Fruit fly (Drosophila melanogaster) whole organism, embryonic: ENCODE results near the gene CG7006.

Experiments used
- ATbp ChIP-seq: fragments of 200-800 bp; sonication (Bioruptor generic); optimal IDR thresholded peaks from 2 replicates; lab custom pipeline; 2017; ENCODE audit warnings: missing biosample characterization, mild to moderate bottlenecking, missing genetic modification characterization, missing genetic modification reagents
- Bdp1 ChIP-seq: fragments of 200-800 bp; sonication (Bioruptor generic); optimal IDR thresholded peaks from 3 replicates; lab custom pipeline; 2016; ENCODE audit warnings: missing biosample characterization, missing genetic modification characterization
- Blimp-1 ChIP-seq: fragments of 200-800 bp; sonication (Bioruptor generic); optimal IDR thresholded peaks from 3 replicates; lab custom pipeline; 2018; ENCODE audit warnings: missing biosample characterization, missing genetic modification characterization, mild to moderate bottlenecking, moderate library complexity, missing genetic modification reagents
- C15 ChIP-seq: fragments of 200-800 bp; sonication (Bioruptor generic); IDR thresholded peaks from 3 replicates; pipeline ENCODE4 v1.3.6; 2022; ENCODE audit warnings: missing biosample characterization, missing genetic modification characterization
- CG10979 ChIP-seq: fragments of 200-800 bp; sonication (Bioruptor generic); optimal IDR thresholded peaks from 2 replicates; lab custom pipeline; 2018; ENCODE audit warnings: missing biosample characterization, mild to moderate bottlenecking, missing genetic modification characterization, moderate library complexity
- CG11398 ChIP-seq: fragments of 200-800 bp; sonication (Bioruptor generic); optimal IDR thresholded peaks from 2 replicates; lab custom pipeline; 2016; ENCODE audit warnings: missing biosample characterization, missing genetic modification characterization
- CG13424 ChIP-seq: fragments of 200-800 bp; sonication (Bioruptor generic); optimal IDR thresholded peaks from 2 replicates; lab custom pipeline; 2019; ENCODE audit warnings: missing biosample characterization, mild to moderate bottlenecking, missing genetic modification characterization, moderate library complexity
- CG14014 ChIP-seq: fragments of 200-800 bp; sonication (Bioruptor generic); IDR thresholded peaks from 2 replicates; pipeline ENCODE4 v1.3.6; 2022; ENCODE audit warnings: missing biosample characterization, missing genetic modification characterization
- CG14710 ChIP-seq: fragments of 200-800 bp; sonication (Bioruptor generic); optimal IDR thresholded peaks from 3 replicates; lab custom pipeline; 2019; ENCODE audit warnings: missing biosample characterization, mild to moderate bottlenecking, missing genetic modification characterization, moderate library complexity
- CG16863 ChIP-seq: fragments of 200-800 bp; sonication (Bioruptor generic); optimal IDR thresholded peaks from 3 replicates; lab custom pipeline; 2016; ENCODE audit warnings: missing biosample characterization, missing genetic modification characterization
- CG17612 ChIP-seq: fragments of 200-800 bp; sonication (Bioruptor generic); IDR thresholded peaks from 2 replicates; pipeline ENCODE4 v1.3.6; 2022; ENCODE audit warnings: missing biosample characterization, missing genetic modification characterization
- CG18262 ChIP-seq: fragments of 200-800 bp; optimal IDR thresholded peaks from 3 replicates; lab custom pipeline; 2019; ENCODE audit warnings: missing biosample characterization, mild to moderate bottlenecking, missing genetic modification characterization, moderate library complexity
- CG18599 ChIP-seq: fragments of 200-800 bp; sonication (Bioruptor generic); optimal IDR thresholded peaks from 3 replicates; lab custom pipeline; 2017; ENCODE audit warnings: missing biosample characterization, missing genetic modification characterization, mild to moderate bottlenecking, moderate library complexity, missing genetic modification reagents
- CG2712 ChIP-seq: fragments of 200-800 bp; optimal IDR thresholded peaks from 3 replicates; lab custom pipeline; 2019; ENCODE audit warnings: missing biosample characterization, mild to moderate bottlenecking, missing genetic modification characterization, moderate library complexity
- CG34376 ChIP-seq: fragments of 200-800 bp; sonication (Bioruptor generic); optimal IDR thresholded peaks from 2 replicates; lab custom pipeline; 2018; ENCODE audit warnings: missing biosample characterization, mild to moderate bottlenecking, missing genetic modification characterization
- CG4282 ChIP-seq: fragments of 200-800 bp; sonication (Bioruptor generic); optimal IDR thresholded peaks from 2 replicates; lab custom pipeline; 2016; ENCODE audit warnings: missing biosample characterization, missing genetic modification characterization
- CG6765 ChIP-seq: fragments of 200-800 bp; sonication (Bioruptor generic); optimal IDR thresholded peaks from 3 replicates; lab custom pipeline; 2017; ENCODE audit warnings: missing biosample characterization, mild to moderate bottlenecking, missing genetic modification characterization
- CG8765 ChIP-seq: fragments of 200-800 bp; sonication (Bioruptor generic); IDR thresholded peaks from 2 replicates; pipeline ENCODE4 v1.3.6; 2022; ENCODE audit warnings: missing biosample characterization, missing genetic modification characterization
- CoRest ChIP-seq: fragments of 200-800 bp; sonication (Bioruptor generic); optimal IDR thresholded peaks from 3 replicates; lab custom pipeline; 2018; ENCODE audit warnings: missing biosample characterization, mild to moderate bottlenecking, missing genetic modification characterization, moderate library complexity
- CrebB ChIP-seq: fragments of 200-800 bp; sonication (Bioruptor generic); optimal IDR thresholded peaks from 3 replicates; lab custom pipeline; 2018; ENCODE audit warnings: missing biosample characterization, mild to moderate bottlenecking, missing genetic modification characterization
- Deaf1 ChIP-seq: fragments of 200-800 bp; optimal IDR thresholded peaks from 3 replicates; lab custom pipeline; 2019; ENCODE audit warnings: missing biosample characterization, mild to moderate bottlenecking, missing genetic modification characterization, moderate library complexity
- Dfd ChIP-seq, 2 experiments: fragments of >200 bp; optimal IDR thresholded peaks; 2 replicates each; lab custom pipeline; 2017; ENCODE audit warnings: missing biosample characterization in 2 of 2, missing genetic modification characterization in 2 of 2
- Dip2 ChIP-seq: fragments of 200-800 bp; sonication (Bioruptor generic); IDR thresholded peaks from 2 replicates; pipeline ENCODE4 v1.3.6; 2022; ENCODE audit warnings: missing biosample characterization, missing genetic modification characterization
- HLH54F ChIP-seq: fragments of 200-800 bp; sonication (Bioruptor generic); optimal IDR thresholded peaks from 3 replicates; lab custom pipeline; 2016; ENCODE audit warnings: missing biosample characterization, missing genetic modification characterization
- Lhr ChIP-seq: fragments of 200-800 bp; sonication (Bioruptor generic); optimal IDR thresholded peaks from 3 replicates; lab custom pipeline; 2017; ENCODE audit warnings: mild to moderate bottlenecking, missing biosample characterization, missing genetic modification reagents, missing genetic modification characterization
- Myb ChIP-seq: fragments of 200-800 bp; sonication (Bioruptor generic); optimal IDR thresholded peaks from 2 replicates; lab custom pipeline; 2016; ENCODE audit warnings: missing biosample characterization, missing genetic modification characterization
- Neu2 ChIP-seq: fragments of 200-800 bp; sonication (Bioruptor generic); optimal IDR thresholded peaks from 3 replicates; lab custom pipeline; 2016; ENCODE audit warnings: missing biosample characterization, missing genetic modification characterization, borderline replicate concordance
- Ravus ChIP-seq: fragments of 200-800 bp; sonication (Bioruptor generic); IDR thresholded peaks from 2 replicates; pipeline ENCODE4 v1.3.6; 2022; ENCODE audit warnings: missing biosample characterization, missing genetic modification characterization
- Stat92E ChIP-seq, 3 experiments: fragments of >200 bp in 2 of 3; fragments of 200-800 bp in 1 of 3; sonication (Bioruptor generic) in 1 of 3; optimal IDR thresholded peaks; 2 replicates each; lab custom pipeline; 2017 to 2019; ENCODE audit warnings: missing biosample characterization in 3 of 3, missing genetic modification characterization in 3 of 3, mild to moderate bottlenecking in 1 of 3, moderate library complexity in 1 of 3
- Tbp ChIP-seq: fragments of >200 bp; optimal IDR thresholded peaks from 2 replicates; lab custom pipeline; 2018; ENCODE audit warnings: missing biosample characterization, missing genetic modification characterization
- Xbp1 ChIP-seq: fragments of 200-800 bp; sonication (Bioruptor generic); optimal IDR thresholded peaks from 3 replicates; lab custom pipeline; 2016; ENCODE audit warnings: missing biosample characterization, mild to moderate bottlenecking, missing genetic modification characterization
- YL-1 ChIP-seq: fragments of 200-800 bp; sonication (Bioruptor generic); optimal IDR thresholded peaks from 3 replicates; lab custom pipeline; 2017; ENCODE audit warnings: missing biosample characterization, mild to moderate bottlenecking, missing genetic modification characterization
- ac ChIP-seq: fragments of 200-800 bp; sonication (Bioruptor generic); optimal IDR thresholded peaks from 3 replicates; lab custom pipeline; 2017; ENCODE audit warnings: missing biosample characterization, mild to moderate bottlenecking, missing genetic modification characterization
- ato ChIP-seq: fragments of 200-800 bp; sonication (Bioruptor generic); IDR thresholded peaks from 2 replicates; pipeline ENCODE4 v1.3.6; 2022; ENCODE audit warnings: missing biosample characterization, missing genetic modification characterization; ENCODE audit not compliant: partially characterized antibody
- chif ChIP-seq, 2 experiments: fragments of 200-800 bp; sonication (Bioruptor generic); optimal IDR thresholded peaks; 3 replicates each; lab custom pipeline; 2016; ENCODE audit warnings: missing biosample characterization in 2 of 2, missing genetic modification characterization in 2 of 2
- crol ChIP-seq: fragments of 200-800 bp; sonication (Bioruptor generic); IDR thresholded peaks from 2 replicates; pipeline ENCODE4 v1.3.6; 2022; ENCODE audit warnings: missing biosample characterization, missing genetic modification characterization
- ewg ChIP-seq: fragments of 200-800 bp; sonication (Bioruptor generic); optimal IDR thresholded peaks from 3 replicates; lab custom pipeline; 2017; ENCODE audit warnings: mild to moderate bottlenecking, missing biosample characterization, missing genetic modification reagents, missing genetic modification characterization
- ftz-f1 ChIP-seq: fragments of 200-800 bp; sonication (Bioruptor generic); optimal IDR thresholded peaks from 2 replicates; lab custom pipeline; 2016; ENCODE audit warnings: missing biosample characterization, missing genetic modification characterization
- gem ChIP-seq: fragments of 200-800 bp; sonication (Bioruptor generic); optimal IDR thresholded peaks from 2 replicates; lab custom pipeline; 2019; ENCODE audit warnings: missing biosample characterization, mild to moderate bottlenecking, missing genetic modification characterization, moderate library complexity
- ham ChIP-seq: fragments of 200-800 bp; sonication (Bioruptor generic); IDR thresholded peaks from 2 replicates; pipeline ENCODE4 v1.3.6; 2022; ENCODE audit warnings: missing biosample characterization, missing genetic modification characterization
- hth ChIP-seq: fragments of >200 bp; optimal IDR thresholded peaks from 2 replicates; lab custom pipeline; 2017; ENCODE audit warnings: inconsistent platforms
- jing ChIP-seq: fragments of 200-800 bp; sonication (Bioruptor generic); optimal IDR thresholded peaks from 2 replicates; lab custom pipeline; 2018; ENCODE audit warnings: missing biosample characterization, mild to moderate bottlenecking, missing genetic modification characterization
- ken ChIP-seq: fragments of 200-800 bp; sonication (Bioruptor generic); IDR thresholded peaks from 3 replicates; pipeline ENCODE4 v1.3.6; 2022; ENCODE audit warnings: missing biosample characterization, missing genetic modification characterization
- lilli ChIP-seq: fragments of 200-800 bp; sonication (Bioruptor generic); optimal IDR thresholded peaks from 3 replicates; lab custom pipeline; 2016; ENCODE audit warnings: missing biosample characterization, missing genetic modification characterization
- org-1 ChIP-seq: fragments of 200-800 bp; sonication (Bioruptor generic); optimal IDR thresholded peaks from 2 replicates; lab custom pipeline; 2017; ENCODE audit warnings: missing biosample characterization, missing genetic modification characterization
- repo ChIP-seq: fragments of 200-800 bp; sonication (Bioruptor generic); optimal IDR thresholded peaks from 2 replicates; lab custom pipeline; 2016; ENCODE audit warnings: missing biosample characterization, missing genetic modification characterization
- sc ChIP-seq, 3 experiments: fragments of >200 bp in 2 of 3; fragments of 200-800 bp in 1 of 3; sonication (Bioruptor generic) in 1 of 3; optimal IDR thresholded peaks; 2 replicates in 2 of 3; 3 replicates in 1 of 3; lab custom pipeline; 2017; ENCODE audit warnings: mild to moderate bottlenecking in 1 of 3, missing biosample characterization in 1 of 3, missing genetic modification characterization in 1 of 3, missing genetic modification reagents in 1 of 3
- tap ChIP-seq: fragments of 200-800 bp; optimal IDR thresholded peaks from 3 replicates; lab custom pipeline; 2019; ENCODE audit warnings: missing biosample characterization, mild to moderate bottlenecking, missing genetic modification characterization, moderate library complexity
- vfl ChIP-seq: fragments of 200-800 bp; sonication (Bioruptor generic); optimal IDR thresholded peaks from 2 replicates; lab custom pipeline; 2016; ENCODE audit warnings: missing biosample characterization, missing genetic modification characterization
- wdn ChIP-seq: fragments of 200-800 bp; sonication (Bioruptor generic); IDR thresholded peaks from 2 replicates; pipeline ENCODE4 v1.3.6; 2022; ENCODE audit warnings: missing biosample characterization, missing genetic modification characterization

Gene CG7006

dm6 chr3R:24829887-24830351 is 20.5 kb upstream of the CG7006 start, which contains the start of the genes Kaz and CG43273 (continued):
- no peak for TF ChIP-seq vfl (GFP tag; lab: Kevin White, UChicago)
- TF ChIP-seq CoRest (tag; lab: Kevin White, UChicago): peak; percentile 79
- TF ChIP-seq Tbp (GFP tag; lab: Kevin White, UChicago): no peak
- peak in 1 of 2 experiments; percentile 11 for TF ChIP-seq chif (GFP tag; optimal IDR thresholded peaks at IDR 0.05; lab: Kevin White, UChicago)
- TF ChIP-seq crol (GFP tag; lab: Robert Waterston, UW): no peak
- no peak for TF ChIP-seq ATbp (GFP tag; lab: Kevin White, UChicago)
- peak; percentile 67 for TF ChIP-seq CG18599
- no peak for TF ChIP-seq HLH54F
- no peak for TF ChIP-seq ftz-f1 (GFP tag; lab: Kevin White, UChicago)
- no peak for TF ChIP-seq gem
- TF ChIP-seq CG17612 (GFP tag; lab: Robert Waterston, UW): no peak
- TF ChIP-seq Xbp1 (GFP tag; lab: Kevin White, UChicago): peak; percentile 75
- no peak for TF ChIP-seq tap (tag; lab: Kevin White, UChicago)
- TF ChIP-seq CG13424 (tag; lab: Kevin White, UChicago): peak; percentile 77
- no peak for TF ChIP-seq repo
- TF ChIP-seq CG11398 (GFP tag; lab: Kevin White, UChicago): no peak
- TF ChIP-seq CG10979 (tag; lab: Kevin White, UChicago): peak; percentile 56
- no peak for TF ChIP-seq Dip2 (GFP tag; lab: Robert Waterston, UW)
- peak; percentile 54 for TF ChIP-seq ewg (GFP tag; lab: Kevin White, UChicago)
- TF ChIP-seq CG2712: peak; percentile 70
- TF ChIP-seq ken: peak; percentile 57; the same call in 2 of the 3 replicates
- no peak for TF ChIP-seq Bdp1 (GFP tag; lab: Kevin White, UChicago)
- no peak for TF ChIP-seq CG18262 (tag; lab: Kevin White, UChicago)
- TF ChIP-seq lilli (GFP tag; lab: Kevin White, UChicago): peak; percentile 73
- no peak for TF ChIP-seq Lhr (GFP tag; lab: Kevin White, UChicago)
- no peak for TF ChIP-seq CG8765 (GFP tag; lab: Robert Waterston, UW)
- TF ChIP-seq CrebB (tag; lab: Kevin White, UChicago): no peak
- TF ChIP-seq ham (GFP tag; lab: Robert Waterston, UW): no peak
- 0 out of 2 replicates have a peak, but pooled peaks have one; percentile 19 for TF ChIP-seq wdn (GFP tag; lab: Robert Waterston, UW)
- no peak for TF ChIP-seq Deaf1
- TF ChIP-seq sc (optimal IDR thresholded peaks at IDR 0.05; lab: Kevin White, UChicago): no peak
- TF ChIP-seq sc (GFP tag; optimal IDR thresholded peaks at IDR 0.05; lab: Kevin White, UChicago): no peak
- TF ChIP-seq Blimp-1 (GFP tag; lab: Kevin White, UChicago): no peak
- no peak for TF ChIP-seq Dfd (GFP tag; optimal IDR thresholded peaks at IDR 0.05; lab: Kevin White, UChicago)
- TF ChIP-seq CG16863 (GFP tag; lab: Kevin White, UChicago): no peak
- no peak for TF ChIP-seq org-1 (GFP tag; lab: Kevin White, UChicago)
- TF ChIP-seq CG4282 (GFP tag; lab: Kevin White, UChicago): no peak
- no peak for TF ChIP-seq C15 (GFP tag; lab: Robert Waterston, UW)
- peak; percentile 81 for TF ChIP-seq CG14710 (tag; lab: Kevin White, UChicago)
- TF ChIP-seq Myb: no peak
- no peak for TF ChIP-seq jing (GFP tag; lab: Kevin White, UChicago)
- no peak for TF ChIP-seq Neu2 (GFP tag; lab: Kevin White, UChicago)
- TF ChIP-seq CG34376 (GFP tag; lab: Kevin White, UChicago): peak; percentile 14
- no peak for TF ChIP-seq ac (GFP tag; lab: Kevin White, UChicago)
- no peak for TF ChIP-seq Stat92E (GFP tag; optimal IDR thresholded peaks at IDR 0.05; lab: Kevin White, UChicago)
- TF ChIP-seq Ravus (GFP tag; lab: Robert Waterston, UW): no peak; the same call in 1 of the 2 replicates
- TF ChIP-seq ato: no peak
- TF ChIP-seq YL-1 (GFP tag; lab: Kevin White, UChicago): peak; percentile 69
- peak; percentile 60; the same call in 1 of the 2 replicates for TF ChIP-seq CG14014
- no peak for TF ChIP-seq hth (lab: Kevin White, UChicago)
- TF ChIP-seq CG6765: no peak
